Fruit fly (Drosophila melanogaster) whole organism, embryonic: ENCODE data around the gene E2f1.

Experiments
- Abd-B ChIP-seq: fragments of 200-800 bp; sonication (Bioruptor generic); optimal IDR thresholded peaks from 2 replicates; lab custom pipeline; 2018; ENCODE audit warnings: missing biosample characterization, mild to moderate bottlenecking, missing genetic modification characterization, moderate library complexity
- Bdp1 ChIP-seq: fragments of 200-800 bp; sonication (Bioruptor generic); optimal IDR thresholded peaks from 3 replicates; lab custom pipeline; 2016; ENCODE audit warnings: missing biosample characterization, missing genetic modification characterization
- Bteb2 ChIP-seq: fragments of 200-800 bp; sonication (Bioruptor generic); optimal IDR thresholded peaks from 2 replicates; lab custom pipeline; 2016; ENCODE audit warnings: missing biosample characterization, missing genetic modification characterization
- CG10267 ChIP-seq: fragments of 200-800 bp; sonication (Bioruptor generic); optimal IDR thresholded peaks from 2 replicates; lab custom pipeline; 2018; ENCODE audit warnings: missing biosample characterization, mild to moderate bottlenecking, missing genetic modification characterization, moderate library complexity
- CG10321 ChIP-seq: fragments of 200-800 bp; sonication (Bioruptor generic); IDR thresholded peaks from 2 replicates; pipeline ENCODE4 v1.3.6; 2022; ENCODE audit warnings: missing biosample characterization, missing genetic modification characterization
- CG11560 ChIP-seq: fragments of 200-800 bp; sonication (Bioruptor generic); IDR thresholded peaks from 3 replicates; pipeline ENCODE4 v1.3.6; 2022; ENCODE audit warnings: missing biosample characterization, missing genetic modification characterization
- CG12219 ChIP-seq: fragments of 200-800 bp; sonication (Bioruptor generic); optimal IDR thresholded peaks from 3 replicates; lab custom pipeline; 2018; ENCODE audit warnings: missing biosample characterization, mild to moderate bottlenecking, missing genetic modification characterization
- CG12769 ChIP-seq: fragments of 200-800 bp; sonication (Bioruptor generic); optimal IDR thresholded peaks from 2 replicates; lab custom pipeline; 2019; ENCODE audit warnings: missing biosample characterization, mild to moderate bottlenecking, missing genetic modification characterization, moderate library complexity
- CG13775 ChIP-seq: fragments of 200-800 bp; sonication (Bioruptor generic); optimal IDR thresholded peaks from 3 replicates; lab custom pipeline; 2017; ENCODE audit warnings: missing biosample characterization, mild to moderate bottlenecking, missing genetic modification characterization
- CG15479 ChIP-seq: fragments of 200-800 bp; sonication (Bioruptor generic); optimal IDR thresholded peaks from 3 replicates; lab custom pipeline; 2019; ENCODE audit warnings: missing biosample characterization, mild to moderate bottlenecking, missing genetic modification characterization, moderate library complexity
- CG1603 ChIP-seq: fragments of 200-800 bp; sonication (Bioruptor generic); optimal IDR thresholded peaks from 2 replicates; lab custom pipeline; 2019; ENCODE audit warnings: missing biosample characterization, mild to moderate bottlenecking, missing genetic modification characterization, moderate library complexity
- CG17385 ChIP-seq: fragments of 200-800 bp; sonication (Bioruptor generic); optimal IDR thresholded peaks from 3 replicates; lab custom pipeline; 2018; ENCODE audit warnings: missing biosample characterization, mild to moderate bottlenecking, missing genetic modification characterization
- CG17568 ChIP-seq: fragments of 200-800 bp; sonication (Bioruptor generic); optimal IDR thresholded peaks from 2 replicates; lab custom pipeline; 2018; ENCODE audit warnings: missing biosample characterization, mild to moderate bottlenecking, missing genetic modification characterization, moderate library complexity
- CG2712 ChIP-seq: fragments of 200-800 bp; optimal IDR thresholded peaks from 3 replicates; lab custom pipeline; 2019; ENCODE audit warnings: missing biosample characterization, mild to moderate bottlenecking, missing genetic modification characterization, moderate library complexity
- CG30431 ChIP-seq: fragments of 200-800 bp; sonication (Bioruptor generic); optimal IDR thresholded peaks from 2 replicates; lab custom pipeline; 2017; ENCODE audit warnings: missing biosample characterization, missing genetic modification characterization
- CG31365 ChIP-seq: fragments of 200-800 bp; sonication (Bioruptor generic); optimal IDR thresholded peaks from 2 replicates; lab custom pipeline; 2018; ENCODE audit warnings: missing biosample characterization, mild to moderate bottlenecking, missing genetic modification characterization
- CG31388 ChIP-seq: fragments of 200-800 bp; sonication (Bioruptor generic); optimal IDR thresholded peaks from 2 replicates; lab custom pipeline; 2016; ENCODE audit warnings: missing biosample characterization, missing genetic modification characterization
- CG3163 ChIP-seq: fragments of 200-800 bp; sonication (Bioruptor generic); optimal IDR thresholded peaks from 3 replicates; lab custom pipeline; 2016; ENCODE audit warnings: missing biosample characterization, missing genetic modification characterization
- CG34376 ChIP-seq: fragments of 200-800 bp; sonication (Bioruptor generic); optimal IDR thresholded peaks from 2 replicates; lab custom pipeline; 2018; ENCODE audit warnings: missing biosample characterization, mild to moderate bottlenecking, missing genetic modification characterization
- CG3726 ChIP-seq: fragments of 200-800 bp; sonication (Bioruptor generic); IDR thresholded peaks from 3 replicates; pipeline ENCODE4, ENCODE4 v1.3.6; 2022; ENCODE audit warnings: missing biosample characterization, missing genetic modification characterization
- CG4404 ChIP-seq: fragments of 200-800 bp; sonication (Bioruptor generic); IDR thresholded peaks from 2 replicates; pipeline ENCODE4 v1.3.6; 2022; ENCODE audit warnings: missing biosample characterization, missing genetic modification characterization
- CG8359 ChIP-seq: fragments of 200-800 bp; sonication (Bioruptor generic); optimal IDR thresholded peaks from 2 replicates; lab custom pipeline; 2017; ENCODE audit warnings: missing biosample characterization, mild to moderate bottlenecking, missing genetic modification characterization, borderline replicate concordance
- CG8478 ChIP-seq: fragments of >200 bp; optimal IDR thresholded peaks from 2 replicates; lab custom pipeline; 2018
- CG8924 ChIP-seq: fragments of 200-800 bp; optimal IDR thresholded peaks from 3 replicates; lab custom pipeline; 2019; ENCODE audit warnings: missing biosample characterization, mild to moderate bottlenecking, missing genetic modification characterization, moderate library complexity
- Dfd ChIP-seq, 2 experiments: fragments of >200 bp; optimal IDR thresholded peaks; 2 replicates each; lab custom pipeline; 2017; ENCODE audit warnings: missing biosample characterization in 2 of 2, missing genetic modification characterization in 2 of 2
- Eip74EF ChIP-seq, 2 experiments: fragments of 200-800 bp in 1 of 2; fragments of >200 bp in 1 of 2; sonication (Bioruptor generic) in 1 of 2; optimal IDR thresholded peaks; 2 replicates each; lab custom pipeline; 2017 to 2019; ENCODE audit warnings: missing biosample characterization in 2 of 2, missing genetic modification characterization in 2 of 2, mild to moderate bottlenecking in 1 of 2, moderate library complexity in 1 of 2
- Gug ChIP-seq: fragments of 200-800 bp; sonication (Bioruptor generic); IDR thresholded peaks from 4 replicates; pipeline ENCODE4 v1.3.6; 2022; ENCODE audit warnings: missing biosample characterization, missing genetic modification characterization
- HmgD ChIP-seq: fragments of 200-800 bp; sonication (Bioruptor generic); optimal IDR thresholded peaks from 3 replicates; lab custom pipeline; 2016; ENCODE audit warnings: missing biosample characterization, missing genetic modification characterization
- Opbp ChIP-seq: fragments of 200-800 bp; sonication (Bioruptor generic); IDR thresholded peaks from 3 replicates; pipeline ENCODE4 v1.3.6; 2022; ENCODE audit warnings: missing biosample characterization, missing genetic modification characterization; ENCODE audit not compliant: partially characterized antibody
- Spps ChIP-seq: fragments of 200-800 bp; sonication (Bioruptor generic); optimal IDR thresholded peaks from 2 replicates; lab custom pipeline; 2018; ENCODE audit warnings: missing biosample characterization, mild to moderate bottlenecking, missing genetic modification characterization
- Ssrp ChIP-seq: fragments of 200-800 bp; sonication (Bioruptor generic); optimal IDR thresholded peaks from 2 replicates; lab custom pipeline; 2018; ENCODE audit warnings: missing biosample characterization, mild to moderate bottlenecking, missing genetic modification characterization, moderate library complexity
- bowl ChIP-seq: fragments of 200-800 bp; sonication (Bioruptor generic); IDR thresholded peaks from 2 replicates; pipeline ENCODE4 v1.3.6; 2022; ENCODE audit warnings: missing biosample characterization, missing genetic modification characterization
- crol ChIP-seq: fragments of 200-800 bp; sonication (Bioruptor generic); IDR thresholded peaks from 2 replicates; pipeline ENCODE4 v1.3.6; 2022; ENCODE audit warnings: missing biosample characterization, missing genetic modification characterization
- danr ChIP-seq: fragments of 200-800 bp; sonication (Bioruptor generic); IDR thresholded peaks from 2 replicates; pipeline ENCODE4 v1.3.6; 2022; ENCODE audit warnings: missing biosample characterization, missing genetic modification characterization
- dimm ChIP-seq: fragments of 200-800 bp; sonication (Bioruptor generic); IDR thresholded peaks from 2 replicates; pipeline ENCODE4 v1.3.6; 2022; ENCODE audit warnings: missing biosample characterization, missing genetic modification characterization
- gem ChIP-seq: fragments of 200-800 bp; sonication (Bioruptor generic); optimal IDR thresholded peaks from 2 replicates; lab custom pipeline; 2019; ENCODE audit warnings: missing biosample characterization, mild to moderate bottlenecking, missing genetic modification characterization, moderate library complexity
- h ChIP-seq: fragments of >200 bp; optimal IDR thresholded peaks from 2 replicates; lab custom pipeline; 2017
- ken ChIP-seq: fragments of 200-800 bp; sonication (Bioruptor generic); IDR thresholded peaks from 3 replicates; pipeline ENCODE4 v1.3.6; 2022; ENCODE audit warnings: missing biosample characterization, missing genetic modification characterization
- lmd ChIP-seq: fragments of 200-800 bp; sonication (Bioruptor generic); IDR thresholded peaks from 2 replicates; pipeline ENCODE4 v1.3.6; 2022; ENCODE audit warnings: missing biosample characterization, missing genetic modification characterization
- lola ChIP-seq, 3 experiments: fragments of >200 bp in 2 of 3; fragments of 200-800 bp in 1 of 3; sonication (Bioruptor generic) in 1 of 3; optimal IDR thresholded peaks; 2 replicates each; lab custom pipeline; 2017 to 2019; ENCODE audit warnings: missing biosample characterization in 3 of 3, missing genetic modification characterization in 3 of 3, mild to moderate bottlenecking in 1 of 3, moderate library complexity in 1 of 3
- nau ChIP-seq: fragments of 200-800 bp; sonication (Bioruptor generic); optimal IDR thresholded peaks from 3 replicates; lab custom pipeline; 2017; ENCODE audit warnings: missing biosample characterization, mild to moderate bottlenecking, missing genetic modification characterization, missing genetic modification reagents
- nerfin-1 ChIP-seq: fragments of 200-800 bp; sonication (Bioruptor generic); optimal IDR thresholded peaks from 3 replicates; lab custom pipeline; 2019; ENCODE audit warnings: missing biosample characterization, mild to moderate bottlenecking, missing genetic modification characterization, moderate library complexity
- nmo ChIP-seq: fragments of 200-800 bp; sonication (Bioruptor generic); optimal IDR thresholded peaks from 2 replicates; lab custom pipeline; 2018; ENCODE audit warnings: missing biosample characterization, mild to moderate bottlenecking, missing genetic modification characterization, moderate library complexity
- pfk ChIP-seq: fragments of 200-800 bp; sonication (Bioruptor generic); optimal IDR thresholded peaks from 2 replicates; lab custom pipeline; 2018; ENCODE audit warnings: missing biosample characterization, mild to moderate bottlenecking, missing genetic modification characterization, moderate library complexity
- phol ChIP-seq: fragments of 200-800 bp; sonication (Bioruptor generic); optimal IDR thresholded peaks from 3 replicates; lab custom pipeline; 2018; ENCODE audit warnings: missing biosample characterization, mild to moderate bottlenecking, missing genetic modification characterization, moderate library complexity
- tap ChIP-seq: fragments of 200-800 bp; optimal IDR thresholded peaks from 3 replicates; lab custom pipeline; 2019; ENCODE audit warnings: missing biosample characterization, mild to moderate bottlenecking, missing genetic modification characterization, moderate library complexity
- ttk ChIP-seq: fragments of 200-800 bp; sonication (Bioruptor generic); IDR thresholded peaks from 2 replicates; pipeline ENCODE4 v2.1.2; 2022; ENCODE audit warnings: missing biosample characterization, missing genetic modification characterization
- vnd ChIP-seq: fragments of 200-800 bp; sonication (Bioruptor generic); IDR thresholded peaks from 3 replicates; pipeline ENCODE4 v1.3.6; 2022; ENCODE audit warnings: missing biosample characterization, missing genetic modification characterization; ENCODE audit not compliant: partially characterized antibody
- zen2 ChIP-seq: fragments of 200-800 bp; sonication (Bioruptor generic); IDR thresholded peaks from 3 replicates; pipeline ENCODE4 v1.3.6; 2022; ENCODE audit warnings: missing biosample characterization, missing genetic modification characterization; ENCODE audit not compliant: partially characterized antibody
- zf30C ChIP-seq: fragments of 200-800 bp; sonication (Bioruptor generic); optimal IDR thresholded peaks from 3 replicates; lab custom pipeline; 2018; ENCODE audit warnings: missing biosample characterization, mild to moderate bottlenecking, missing genetic modification characterization
- zfh2 ChIP-seq: fragments of 200-800 bp; sonication (Bioruptor generic); optimal IDR thresholded peaks from 2 replicates; lab custom pipeline; 2016; ENCODE audit warnings: missing biosample characterization, missing genetic modification characterization

Gene E2f1

DNA sequence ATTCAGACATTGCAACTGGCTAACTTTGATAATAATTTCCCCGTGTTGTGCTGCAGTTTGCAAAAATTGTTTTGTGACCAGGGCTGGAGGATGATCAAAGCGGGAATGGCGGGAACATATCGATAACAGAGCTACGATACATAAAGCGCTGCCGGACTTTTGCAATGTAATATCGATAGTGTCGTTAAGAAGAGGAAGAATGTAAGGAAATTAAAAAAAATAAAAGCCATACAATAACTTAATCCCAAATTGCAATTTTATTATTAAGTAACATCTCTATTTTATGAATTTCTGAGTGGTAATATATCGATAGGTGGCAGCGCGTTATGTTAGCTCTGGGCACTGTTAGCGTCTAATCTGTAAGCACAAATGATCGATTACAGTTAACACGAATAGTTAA is 11.0 kb upstream of the E2f1 start, which contains the start of gene PolA1 (continued):
- TF ChIP-seq CG34376, result no peak
- TF ChIP-seq Spps, result no peak
- no peak for TF ChIP-seq Dfd (GFP tag; optimal IDR thresholded peaks at IDR 0.05; lab: Kevin White, UChicago)
- no peak for TF ChIP-seq crol (GFP tag; lab: Robert Waterston, UW)
- TF ChIP-seq CG8359, result no peak
- TF ChIP-seq CG12219 (GFP tag; lab: Kevin White, UChicago), result no peak
- TF ChIP-seq CG17385 (GFP tag; lab: Kevin White, UChicago), result peak; percentile 93
- no peak for TF ChIP-seq zf30C (GFP tag; lab: Kevin White, UChicago)
- TF ChIP-seq CG11560 (tag; lab: Robert Waterston, UW), result no peak
- TF ChIP-seq danr (GFP tag; lab: Robert Waterston, UW), result no peak
- peak; percentile 49 for TF ChIP-seq Abd-B (GFP tag; lab: Kevin White, UChicago)
- TF ChIP-seq CG1603 (tag; lab: Kevin White, UChicago), result peak; percentile 44
- TF ChIP-seq CG10267 (tag; lab: Kevin White, UChicago), result peak; percentile 62
- no peak for TF ChIP-seq tap (tag; lab: Kevin White, UChicago)
- peak; percentile 78 for TF ChIP-seq HmgD (GFP tag; lab: Kevin White, UChicago)
- peak in 1 of 3 experiments; percentile 11 for TF ChIP-seq lola (GFP tag; optimal IDR thresholded peaks at IDR 0.05; lab: Kevin White, UChicago)
- no peak for TF ChIP-seq Bdp1 (GFP tag; lab: Kevin White, UChicago)
- TF ChIP-seq CG12769 (tag; lab: Kevin White, UChicago), result peak; percentile 65
- TF ChIP-seq nmo (GFP tag; lab: Kevin White, UChicago), result peak; percentile 77
- TF ChIP-seq Ssrp (tag; lab: Kevin White, UChicago), result no peak
- no peak for TF ChIP-seq CG8478 (lab: Kevin White, UChicago)
- TF ChIP-seq CG8924, result peak; percentile 12
- no peak for TF ChIP-seq bowl (GFP tag; lab: Robert Waterston, UW)
- no peak for TF ChIP-seq pfk (GFP tag; lab: Kevin White, UChicago)
- peak; percentile 48 for TF ChIP-seq CG13775 (GFP tag; lab: Kevin White, UChicago)
- TF ChIP-seq zen2 (GFP tag; lab: Robert Waterston, UW), result peak; percentile 86; the same call in 2 of the 3 replicates
- peak; percentile 96 for TF ChIP-seq Opbp (GFP tag; lab: Robert Waterston, UW)
- TF ChIP-seq CG3163 (GFP tag; lab: Kevin White, UChicago), result peak; percentile 28
- no peak for TF ChIP-seq Eip74EF (GFP tag; optimal IDR thresholded peaks at IDR 0.05; lab: Kevin White, UChicago)
- TF ChIP-seq ken, result peak; percentile 42; the same call in 1 of the 3 replicates
- peak; percentile 34 for TF ChIP-seq zfh2 (GFP tag; lab: Kevin White, UChicago)
- TF ChIP-seq Gug, result peak; percentile 42; the same call in 1 of the 4 replicates
- TF ChIP-seq gem (tag; lab: Kevin White, UChicago), result peak; percentile 46
- TF ChIP-seq vnd (GFP tag; lab: Robert Waterston, UW), result peak; percentile 94
- no peak for TF ChIP-seq ttk (GFP tag; lab: Robert Waterston, UW)
- peak; percentile 5 for TF ChIP-seq CG31388 (GFP tag; lab: Kevin White, UChicago)
- no peak for TF ChIP-seq CG3726 (GFP tag; lab: Robert Waterston, UW)
- TF ChIP-seq CG17568, result no peak
- peak; percentile 84 for TF ChIP-seq phol
- no peak for TF ChIP-seq CG30431 (GFP tag; lab: Kevin White, UChicago)
- TF ChIP-seq CG15479 (GFP tag; lab: Kevin White, UChicago), result no peak
- no peak for TF ChIP-seq lmd (GFP tag; lab: Robert Waterston, UW)
- TF ChIP-seq dimm (GFP tag; lab: Robert Waterston, UW), result no peak
- peak; percentile 60 for TF ChIP-seq CG2712 (tag; lab: Kevin White, UChicago)
- TF ChIP-seq CG31365, result no peak
- TF ChIP-seq CG10321 (GFP tag; lab: Robert Waterston, UW), result no peak
- no peak for TF ChIP-seq nerfin-1 (tag; lab: Kevin White, UChicago)
- no peak for TF ChIP-seq CG4404
- peak; percentile 16 for TF ChIP-seq Bteb2 (GFP tag; lab: Kevin White, UChicago)
- TF ChIP-seq h, result no peak
- no peak for TF ChIP-seq nau
